Fruit fly (Drosophila melanogaster): Measurements from ENCODE around the gene cysu.
"Not testable (repeated sequence)": the region's sequence is repeated elsewhere in the genome, so short reads cannot be mapped to it uniquely, and the experiment has no call there.

Gene cysu

DNA sequence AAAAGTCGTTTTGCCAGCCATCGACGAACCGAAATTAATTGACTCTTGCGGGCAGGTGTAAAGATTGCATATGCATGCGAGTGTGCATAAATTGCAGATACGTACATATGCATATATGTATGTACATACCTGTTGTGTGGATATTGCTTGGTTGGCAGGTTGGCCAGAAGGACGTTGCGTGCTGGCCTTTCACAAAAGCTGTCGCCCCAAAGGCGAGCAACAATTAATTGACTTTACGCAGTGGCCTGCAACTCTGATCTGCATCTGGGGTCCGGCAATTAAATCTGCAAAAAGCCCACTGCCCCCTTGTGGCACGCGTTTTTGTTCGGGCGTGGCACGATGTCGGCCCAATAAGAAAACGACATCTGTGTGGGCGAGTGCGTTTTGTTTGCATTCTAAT lies 7.5 kb downstream of the cysu start:
- no peak for TF ChIP-seq CG32121 (GFP tag; IDR thresholded peaks at IDR 0.05)
- TF ChIP-seq CG17806 (tag; optimal IDR thresholded peaks at IDR 0.05) = no peak
- TF ChIP-seq fd96Ca (GFP tag; IDR thresholded peaks at IDR 0.05) = no peak
- TF ChIP-seq CG10348 (GFP tag; IDR thresholded peaks at IDR 0.05) = no peak
- no peak for TF ChIP-seq gl (tag; optimal IDR thresholded peaks at IDR 0.05)
- TF ChIP-seq rn (GFP tag; IDR thresholded peaks at IDR 0.05) = no peak
- TF ChIP-seq CG9948 (tag; optimal IDR thresholded peaks at IDR 0.05) = no peak
- TF ChIP-seq Pif1B (GFP tag; optimal IDR thresholded peaks at IDR 0.05) = no peak
- TF ChIP-seq Pif1A (GFP tag; optimal IDR thresholded peaks at IDR 0.05) = no peak
- TF ChIP-seq CG4496 (GFP tag; IDR thresholded peaks at IDR 0.05) = no peak
- TF ChIP-seq EcR (GFP tag; optimal IDR thresholded peaks at IDR 0.05) = no peak
- no peak for TF ChIP-seq CG34367 (tag; optimal IDR thresholded peaks at IDR 0.05)
- no peak for TF ChIP-seq Snoo (tag; optimal IDR thresholded peaks at IDR 0.05)
- no peak for TF ChIP-seq CG14655 (GFP tag; optimal IDR thresholded peaks at IDR 0.05)
- no peak for TF ChIP-seq CG8301 (tag; optimal IDR thresholded peaks at IDR 0.05)
- no peak for TF ChIP-seq Ets98B (GFP tag; IDR thresholded peaks at IDR 0.05)
- TF ChIP-seq CG12605 (GFP tag; IDR thresholded peaks at IDR 0.05) = no peak

DNA sequence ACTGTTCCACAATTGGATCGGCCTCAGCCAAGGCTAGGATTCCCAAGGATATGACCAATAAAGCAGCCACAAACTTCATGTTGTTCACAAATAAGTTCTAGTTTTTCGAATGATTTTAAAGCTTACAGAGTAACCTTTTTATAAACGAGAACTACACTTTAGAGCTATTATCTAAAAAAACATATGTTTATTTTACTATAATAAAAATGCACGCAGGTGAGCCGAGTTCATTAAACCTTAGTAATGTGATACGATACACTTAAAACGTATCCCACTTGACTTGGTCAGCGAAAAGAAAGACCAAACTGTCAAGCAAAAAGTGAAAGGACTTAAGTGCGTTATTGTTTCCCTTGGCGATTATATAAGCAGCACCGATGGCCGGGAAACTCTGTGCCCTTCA lies 8.8 kb downstream of the cysu start, which contains the start of gene CG44090:
TSS of gene CG44090 (minus strand) at position 101 of the 400 bp plus-strand sequence.
- TF ChIP-seq EcR (GFP tag; optimal IDR thresholded peaks at IDR 0.05) (no peak), CG8159 (tag; optimal IDR thresholded peaks at IDR 0.05) (no peak), Pif1A (GFP tag; optimal IDR thresholded peaks at IDR 0.05) (no peak), CG14655 (GFP tag; optimal IDR thresholded peaks at IDR 0.05) (no peak), CG4496 (GFP tag; IDR thresholded peaks at IDR 0.05) (no peak), CG10348 (GFP tag; IDR thresholded peaks at IDR 0.05) (no peak), rn (GFP tag; IDR thresholded peaks at IDR 0.05) (no peak), CG12605 (GFP tag; IDR thresholded peaks at IDR 0.05) (no peak), gl (tag; optimal IDR thresholded peaks at IDR 0.05) (no peak), CG13204 (GFP tag; optimal IDR thresholded peaks at IDR 0.05) (no peak), Snoo (tag; optimal IDR thresholded peaks at IDR 0.05) (no peak), Ets98B (GFP tag; IDR thresholded peaks at IDR 0.05) (no peak), CG32121 (GFP tag; IDR thresholded peaks at IDR 0.05) (no peak), CG17806 (tag; optimal IDR thresholded peaks at IDR 0.05) (no peak), CG9948 (tag; optimal IDR thresholded peaks at IDR 0.05) (no peak)

DNA sequence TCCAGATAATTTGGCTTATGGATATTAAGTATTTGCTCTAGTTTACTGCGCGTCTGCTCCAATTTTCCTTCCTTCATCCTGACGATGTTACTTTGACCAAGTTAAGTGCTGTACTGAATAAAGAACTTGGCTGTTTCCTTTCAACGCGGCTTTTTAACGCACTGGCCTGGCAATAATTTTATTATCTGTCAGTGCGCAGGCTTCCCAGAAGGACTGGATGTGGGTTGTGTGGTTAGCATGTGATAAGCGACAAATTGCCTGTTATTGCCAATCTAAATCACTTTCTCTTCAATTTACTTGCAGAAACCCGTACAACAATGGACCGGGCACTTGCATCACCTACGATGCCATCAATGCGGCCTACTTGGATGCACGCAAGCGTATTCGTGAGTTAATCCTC lies 15.1 kb downstream of the cysu start, which contains the start of gene CG14331:
TSS of gene CG14331 (minus strand) at position 101 of the 400 bp plus-strand sequence.
- TF ChIP-seq Ets98B (GFP tag; IDR thresholded peaks at IDR 0.05) (no peak), Pif1A (GFP tag; optimal IDR thresholded peaks at IDR 0.05) (no peak)

DNA sequence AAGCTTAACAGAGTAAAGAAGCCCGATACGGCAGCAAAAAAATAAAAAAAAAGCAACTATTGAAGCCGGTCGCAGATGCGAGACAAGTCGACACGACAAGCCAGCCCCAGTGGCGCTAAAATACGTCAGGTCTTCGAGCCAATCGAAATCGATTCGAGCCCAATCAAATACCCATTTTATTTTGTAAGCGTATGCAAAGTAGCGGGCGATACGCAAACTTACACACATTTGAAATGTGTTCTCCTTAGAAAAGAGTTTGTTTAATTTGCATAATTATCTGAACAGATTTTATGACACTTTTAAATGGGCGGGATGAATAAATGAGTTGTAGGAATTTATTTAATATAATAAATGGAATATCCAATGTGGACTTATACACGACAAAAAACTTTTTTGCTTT lies 22.0 kb downstream of the cysu start:
- TF ChIP-seq CG8301 (tag; optimal IDR thresholded peaks at IDR 0.05) (no peak), CG4496 (GFP tag; IDR thresholded peaks at IDR 0.05) (no peak), CG32121 (GFP tag; IDR thresholded peaks at IDR 0.05) (no peak), CG13204 (GFP tag; optimal IDR thresholded peaks at IDR 0.05) (no peak), CG17806 (tag; optimal IDR thresholded peaks at IDR 0.05) (no peak), rn (GFP tag; IDR thresholded peaks at IDR 0.05) (no peak), D1 (tag; optimal IDR thresholded peaks at IDR 0.05) (no peak), CG10348 (GFP tag; IDR thresholded peaks at IDR 0.05) (no peak), Pif1B (GFP tag; optimal IDR thresholded peaks at IDR 0.05) (no peak), fd96Ca (GFP tag; IDR thresholded peaks at IDR 0.05) (no peak)

DNA sequence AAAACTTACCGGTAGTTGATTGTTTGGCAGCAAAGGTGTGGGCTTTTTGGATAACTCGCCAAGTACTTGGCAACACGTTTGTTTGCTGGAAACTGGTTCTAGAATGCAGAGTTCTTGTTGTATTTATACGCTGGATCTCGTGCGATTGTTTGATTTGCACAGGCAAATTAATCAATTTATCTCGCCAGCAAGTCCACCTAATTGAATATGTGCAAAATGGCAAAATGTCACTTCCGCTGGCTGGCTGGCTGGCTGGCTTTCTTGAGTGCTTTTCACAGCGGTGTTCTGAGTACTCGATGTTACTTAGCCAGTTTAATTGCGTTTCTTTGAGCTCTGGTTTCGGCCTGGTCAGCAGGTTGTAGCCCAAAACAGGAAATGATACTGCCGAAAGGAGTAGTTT lies 23.2 kb downstream of the cysu start, which contains the start of gene Eh:
TSS of gene Eh (minus strand) at position 101 of the 400 bp plus-strand sequence.
- TF ChIP-seq rn (GFP tag; IDR thresholded peaks at IDR 0.05) = no peak
- TF ChIP-seq CG15710 (tag; optimal IDR thresholded peaks at IDR 0.05) = no peak
- TF ChIP-seq CG34367 (tag; optimal IDR thresholded peaks at IDR 0.05) = no peak
- TF ChIP-seq Ets98B (GFP tag; IDR thresholded peaks at IDR 0.05) = no peak
- no peak for TF ChIP-seq CG10348 (GFP tag; IDR thresholded peaks at IDR 0.05)
- TF ChIP-seq CG13204 (GFP tag; optimal IDR thresholded peaks at IDR 0.05) = no peak
- no peak for TF ChIP-seq fd96Ca (GFP tag; IDR thresholded peaks at IDR 0.05)
- no peak for TF ChIP-seq EcR (GFP tag; optimal IDR thresholded peaks at IDR 0.05)
- no peak for TF ChIP-seq CG14655 (GFP tag; optimal IDR thresholded peaks at IDR 0.05)
- no peak for TF ChIP-seq CG9948 (tag; optimal IDR thresholded peaks at IDR 0.05)
- no peak for TF ChIP-seq CG4496 (GFP tag; IDR thresholded peaks at IDR 0.05)
- no peak for TF ChIP-seq CG8159 (tag; optimal IDR thresholded peaks at IDR 0.05)
- TF ChIP-seq CG17806 (tag; optimal IDR thresholded peaks at IDR 0.05) = no peak
- TF ChIP-seq Pif1A (GFP tag; optimal IDR thresholded peaks at IDR 0.05) = no peak

DNA sequence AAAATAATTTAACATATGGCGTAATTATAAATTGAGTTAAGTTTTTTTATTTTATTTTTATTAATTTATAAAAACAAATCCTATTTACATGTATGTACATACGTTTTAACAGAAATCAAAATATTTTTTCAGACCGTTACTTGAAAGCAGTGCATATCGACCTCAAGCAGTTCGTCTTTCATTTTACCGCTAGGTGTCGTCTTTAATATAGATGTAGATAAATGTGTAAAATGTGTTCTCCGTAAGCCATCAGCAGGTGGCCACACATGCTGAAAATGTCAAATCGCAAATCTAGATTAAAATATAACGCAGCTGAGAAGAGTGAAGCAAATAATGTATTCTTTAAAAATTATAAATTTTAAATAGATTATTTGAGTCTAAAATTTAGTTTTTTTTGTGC lies 23.8 kb downstream of the cysu start:
- TF ChIP-seq CG32121 (GFP tag; IDR thresholded peaks at IDR 0.05) (no peak), CG9948 (tag; optimal IDR thresholded peaks at IDR 0.05) (no peak), D1 (tag; optimal IDR thresholded peaks at IDR 0.05) (peak; percentile 86)

DNA sequence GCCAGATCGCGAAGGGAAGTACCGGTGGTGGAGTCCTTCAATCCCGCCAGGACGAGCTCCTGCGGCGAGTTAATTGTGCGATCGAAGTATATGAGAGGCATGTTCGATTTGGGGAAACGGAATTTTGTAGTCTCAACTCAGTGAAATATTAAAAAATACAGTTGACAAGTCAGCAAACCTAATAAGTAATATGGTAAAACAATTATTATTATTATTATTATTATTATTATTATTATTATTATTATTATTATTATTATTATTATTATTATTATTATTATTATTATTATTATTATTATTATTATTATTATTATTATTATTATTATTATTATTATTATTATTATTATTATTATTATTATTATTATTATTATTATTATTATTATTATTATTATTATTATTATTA lies 31.1 kb downstream of the cysu start, which contains the start of gene CG14330:
TSS of gene CG14330 (minus strand) at position 101 of the 400 bp plus-strand sequence.
- not testable (repeated sequence) for TF ChIP-seq CG34367 (tag; optimal IDR thresholded peaks at IDR 0.05); fd96Ca (GFP tag; IDR thresholded peaks at IDR 0.05); CG17806 (tag; optimal IDR thresholded peaks at IDR 0.05)

All from whole organism, pupa.